Fruit fly (Drosophila melanogaster) whole organism, pupa: ENCODE results near the gene Syt14.

Source experiments
- CG10348 ChIP-seq: fragments of 200-800 bp; sonication (Bioruptor generic); IDR thresholded peaks from 2 replicates; pipeline ENCODE4 v1.3.6; 2022; ENCODE audit warnings: missing biosample characterization, missing genetic modification characterization
- CG12605 ChIP-seq: fragments of 200-800 bp; sonication (Bioruptor generic); IDR thresholded peaks from 2 replicates; pipeline ENCODE4 v1.3.6; 2022; ENCODE audit warnings: missing biosample characterization, missing genetic modification characterization
- CG13204 ChIP-seq: fragments of 200-800 bp; sonication (Bioruptor generic); optimal IDR thresholded peaks from 2 replicates; lab custom pipeline; 2018; ENCODE audit warnings: missing biosample characterization, mild to moderate bottlenecking, missing genetic modification characterization, moderate library complexity
- CG14655 ChIP-seq: fragments of 200-800 bp; sonication (Bioruptor generic); optimal IDR thresholded peaks from 3 replicates; lab custom pipeline; 2017; ENCODE audit warnings: mild to moderate bottlenecking, missing biosample characterization, missing genetic modification reagents, missing genetic modification characterization
- CG15710 ChIP-seq: fragments of 200-800 bp; sonication (Bioruptor generic); optimal IDR thresholded peaks from 2 replicates; lab custom pipeline; 2018; ENCODE audit warnings: missing biosample characterization, mild to moderate bottlenecking, missing genetic modification characterization, moderate library complexity
- CG17806 ChIP-seq: fragments of 200-800 bp; sonication (Bioruptor generic); optimal IDR thresholded peaks from 2 replicates; lab custom pipeline; 2018; ENCODE audit warnings: missing biosample characterization, mild to moderate bottlenecking, missing genetic modification characterization, moderate library complexity
- CG32121 ChIP-seq: fragments of 200-800 bp; sonication (Bioruptor generic); IDR thresholded peaks from 2 replicates; pipeline ENCODE4 v1.3.6; 2022; ENCODE audit warnings: missing biosample characterization, missing genetic modification characterization
- CG34367 ChIP-seq: fragments of 200-800 bp; sonication (Bioruptor generic); optimal IDR thresholded peaks from 2 replicates; lab custom pipeline; 2018; ENCODE audit warnings: missing biosample characterization, mild to moderate bottlenecking, missing genetic modification characterization
- CG4496 ChIP-seq: fragments of 200-800 bp; sonication (Bioruptor generic); IDR thresholded peaks from 3 replicates; pipeline ENCODE4 v1.3.6; 2022; ENCODE audit warnings: missing biosample characterization, missing genetic modification characterization
- CG8159 ChIP-seq: fragments of 200-800 bp; sonication (Bioruptor generic); optimal IDR thresholded peaks from 3 replicates; lab custom pipeline; 2018; ENCODE audit warnings: missing biosample characterization, mild to moderate bottlenecking, missing genetic modification characterization, moderate library complexity
- CG8301 ChIP-seq: fragments of 200-800 bp; sonication (Bioruptor generic); optimal IDR thresholded peaks from 2 replicates; lab custom pipeline; 2018; ENCODE audit warnings: missing biosample characterization, mild to moderate bottlenecking, missing genetic modification characterization
- CG9948 ChIP-seq: fragments of 200-800 bp; sonication (Bioruptor generic); optimal IDR thresholded peaks from 2 replicates; lab custom pipeline; 2018; ENCODE audit warnings: missing biosample characterization, mild to moderate bottlenecking, missing genetic modification characterization, moderate library complexity
- D1 ChIP-seq: fragments of 200-800 bp; sonication (Bioruptor generic); optimal IDR thresholded peaks from 2 replicates; lab custom pipeline; 2018; ENCODE audit warnings: missing biosample characterization, mild to moderate bottlenecking, missing genetic modification characterization, moderate library complexity
- EcR ChIP-seq: fragments of 200-800 bp; sonication (Bioruptor generic); optimal IDR thresholded peaks from 3 replicates; lab custom pipeline; 2019; ENCODE audit warnings: missing biosample characterization, missing genetic modification characterization, mild to moderate bottlenecking, moderate library complexity, missing genetic modification reagents
- Ets98B ChIP-seq: fragments of 200-800 bp; sonication (Bioruptor generic); IDR thresholded peaks from 2 replicates; pipeline ENCODE4 v1.3.6; 2022; ENCODE audit warnings: missing biosample characterization, missing genetic modification characterization
- Pif1A ChIP-seq: fragments of 200-800 bp; sonication (Bioruptor generic); optimal IDR thresholded peaks from 3 replicates; lab custom pipeline; 2016; ENCODE audit warnings: missing biosample characterization, missing genetic modification characterization
- Pif1B ChIP-seq: fragments of 200-800 bp; sonication (Bioruptor generic); optimal IDR thresholded peaks from 3 replicates; lab custom pipeline; 2016; ENCODE audit warnings: missing biosample characterization, missing genetic modification characterization
- Snoo ChIP-seq: fragments of 200-800 bp; sonication (Bioruptor generic); optimal IDR thresholded peaks from 3 replicates; lab custom pipeline; 2017; ENCODE audit warnings: missing biosample characterization, mild to moderate bottlenecking, missing genetic modification characterization, inconsistent platforms
- fd96Ca ChIP-seq: fragments of 200-800 bp; sonication (Bioruptor generic); IDR thresholded peaks from 3 replicates; pipeline ENCODE4 v1.3.6; 2022; ENCODE audit warnings: missing biosample characterization, missing genetic modification characterization
- gl ChIP-seq: fragments of 200-800 bp; sonication (Bioruptor generic); optimal IDR thresholded peaks from 2 replicates; lab custom pipeline; 2018; ENCODE audit warnings: missing biosample characterization, mild to moderate bottlenecking, missing genetic modification characterization
- rn ChIP-seq: fragments of 200-800 bp; sonication (Bioruptor generic); IDR thresholded peaks from 2 replicates; pipeline ENCODE4 v1.3.6; 2022; ENCODE audit warnings: missing biosample characterization, missing genetic modification characterization

Syt14 gene

dm6 chr3R:4281119-4281861 is 37.6 kb downstream of the Syt14 start:
- TF ChIP-seq CG9948 (tag; lab: Kevin White, UChicago): no peak
- 0 out of 2 replicates have a peak, but pooled peaks have one; percentile 13 for TF ChIP-seq Ets98B
- TF ChIP-seq EcR (GFP tag; lab: Kevin White, UChicago): no peak
- TF ChIP-seq CG17806 (tag; lab: Kevin White, UChicago): no peak
- no peak for TF ChIP-seq CG8159
- no peak for TF ChIP-seq CG12605 (GFP tag; lab: Robert Waterston, UW)
- no peak for TF ChIP-seq Pif1B
- 0 out of 3 replicates have a peak, but pooled peaks have one; percentile 11 for TF ChIP-seq fd96Ca (GFP tag; lab: Robert Waterston, UW)
- peak; percentile 16 for TF ChIP-seq CG13204 (GFP tag; lab: Kevin White, UChicago)
- TF ChIP-seq CG15710 (tag; lab: Kevin White, UChicago): no peak
- TF ChIP-seq CG4496: 0 out of 3 replicates have a peak, but pooled peaks have one; percentile 29

dm6 chr3R:4280062-4280461 is 38.8 kb downstream of the Syt14 start, which contains the start of gene cpx:
TSS of gene cpx (plus strand) at chr3R:4280221.
- no peak for TF ChIP-seq EcR (GFP tag; lab: Kevin White, UChicago)
- TF ChIP-seq CG34367 (tag; lab: Kevin White, UChicago): no peak
- no peak for TF ChIP-seq CG8301 (tag; lab: Kevin White, UChicago)
- TF ChIP-seq Snoo (tag; lab: Kevin White, UChicago): no peak
- TF ChIP-seq gl (tag; lab: Kevin White, UChicago): no peak
- no peak for TF ChIP-seq fd96Ca (GFP tag; lab: Robert Waterston, UW)
- TF ChIP-seq CG9948 (tag; lab: Kevin White, UChicago): no peak
- no peak for TF ChIP-seq Pif1A (GFP tag; lab: Kevin White, UChicago)
- TF ChIP-seq CG13204 (GFP tag; lab: Kevin White, UChicago): no peak
- no peak for TF ChIP-seq CG12605 (GFP tag; lab: Robert Waterston, UW)

dm6 chr3R:4277828-4278227 is 41.0 kb downstream of the Syt14 start, which contains the start of gene flip:
TSS of gene flip (minus strand) at chr3R:4277928.
- TF ChIP-seq Pif1B: no peak
- no peak for TF ChIP-seq CG14655 (GFP tag; lab: Kevin White, UChicago)
- TF ChIP-seq CG9948 (tag; lab: Kevin White, UChicago): no peak
- TF ChIP-seq rn (GFP tag; lab: Robert Waterston, UW): no peak
- no peak for TF ChIP-seq Ets98B
- TF ChIP-seq CG13204 (GFP tag; lab: Kevin White, UChicago): no peak
- no peak for TF ChIP-seq CG17806 (tag; lab: Kevin White, UChicago)
- TF ChIP-seq EcR (GFP tag; lab: Kevin White, UChicago): no peak
- TF ChIP-seq CG10348 (GFP tag; lab: Robert Waterston, UW): no peak
- no peak for TF ChIP-seq CG8301 (tag; lab: Kevin White, UChicago)
- no peak for TF ChIP-seq Pif1A (GFP tag; lab: Kevin White, UChicago)
- TF ChIP-seq, all 21 proteins: peak for 0

DNA sequence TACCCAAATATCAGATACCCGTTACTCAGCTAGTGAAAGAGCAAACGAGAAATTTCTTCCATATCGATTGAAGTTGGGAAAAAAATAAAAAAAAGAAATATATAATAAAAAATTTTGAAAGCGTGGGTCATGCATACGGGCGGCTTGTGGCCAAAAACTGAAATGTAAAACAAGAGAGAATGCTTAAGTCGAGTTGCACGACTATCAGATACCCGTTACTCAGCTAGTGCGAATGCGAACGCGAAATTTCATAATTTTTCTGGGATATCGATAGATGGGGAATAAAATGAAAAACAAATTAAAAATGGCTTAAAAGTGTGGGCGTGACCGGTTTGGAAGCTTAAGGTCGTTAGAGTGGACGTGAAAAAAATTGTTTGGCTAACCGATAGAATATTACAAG is 50.5 kb downstream of the Syt14 start:
- no peak for TF ChIP-seq CG14655 (GFP tag; lab: Kevin White, UChicago)
- TF ChIP-seq CG4496: no peak
- no peak for TF ChIP-seq Pif1A (GFP tag; lab: Kevin White, UChicago)
- TF ChIP-seq gl (tag; lab: Kevin White, UChicago): no peak
- TF ChIP-seq CG10348 (GFP tag; lab: Robert Waterston, UW): no peak
- no peak for TF ChIP-seq Pif1B
- TF ChIP-seq EcR (GFP tag; lab: Kevin White, UChicago): no peak
- no peak for TF ChIP-seq rn (GFP tag; lab: Robert Waterston, UW)
- no peak for TF ChIP-seq fd96Ca (GFP tag; lab: Robert Waterston, UW)
- no peak for TF ChIP-seq Ets98B
- no peak for TF ChIP-seq CG15710 (tag; lab: Kevin White, UChicago)
- TF ChIP-seq D1 (tag; lab: Kevin White, UChicago): no peak
- no peak for TF ChIP-seq CG12605 (GFP tag; lab: Robert Waterston, UW)
- no peak for TF ChIP-seq CG32121 (GFP tag; lab: Robert Waterston, UW)

dm6 chr3R:4266470-4266869 is 52.4 kb downstream of the Syt14 start, which contains the start of gene CG1092:
TSS of gene CG1092 (plus strand) at chr3R:4266770.
- TF ChIP-seq Snoo (tag; lab: Kevin White, UChicago): no peak
- TF ChIP-seq CG4496: no peak
- no peak for TF ChIP-seq CG34367 (tag; lab: Kevin White, UChicago)
- no peak for TF ChIP-seq CG14655 (GFP tag; lab: Kevin White, UChicago)
- TF ChIP-seq Pif1B: no peak
- no peak for TF ChIP-seq CG12605 (GFP tag; lab: Robert Waterston, UW)
- TF ChIP-seq CG10348 (GFP tag; lab: Robert Waterston, UW): no peak
- TF ChIP-seq CG13204 (GFP tag; lab: Kevin White, UChicago): no peak
- TF ChIP-seq Ets98B: no peak
- no peak for TF ChIP-seq Pif1A (GFP tag; lab: Kevin White, UChicago)
- TF ChIP-seq D1 (tag; lab: Kevin White, UChicago): no peak
- TF ChIP-seq CG17806 (tag; lab: Kevin White, UChicago): no peak
- no peak for TF ChIP-seq CG8301 (tag; lab: Kevin White, UChicago)
